Worm (Caenorhabditis elegans) whole organism, early embryonic: ENCODE data around the gene nhr-76.

ENCODE experiments used
- ama-1 ChIP-seq: fragments of 150-350 bp; optimal IDR thresholded peaks from 2 replicates; lab custom pipeline; 2014
- pes-1 ChIP-seq: fragments of 200-800 bp; sonication (Bioruptor generic); IDR thresholded peaks from 2 replicates; pipeline ENCODE4 v1.3.6; 2022; ENCODE audit warnings: missing genetic modification reagents, missing genetic modification characterization, missing compliant biosample characterization
- sea-1 ChIP-seq: fragments of 200-800 bp; sonication (Bioruptor generic); conservative IDR thresholded peaks from 2 replicates; pipeline ENCODE4 v1.3.6; 2022; ENCODE audit warnings: missing genetic modification characterization, missing compliant biosample characterization
- tra-4 ChIP-seq: sonication (generic microtip); optimal IDR thresholded peaks from 2 replicates; lab custom pipeline; 2017; ENCODE audit warnings: missing genetic modification characterization, missing compliant biosample characterization

ce11 chrIV:653138-653848 is 26.0 kb downstream of the nhr-76 start, which contains the start of gene K11H12.1:
- TF ChIP-seq sea-1 (GFP tag; lab: Robert Waterston, UW) (no peak), pes-1 (no peak), ama-1 (lab: Kevin White, UChicago) (no peak), tra-4 (tag; lab: Kevin White, UChicago) (no peak)
